Worm (Caenorhabditis elegans): ENCODE measurements around the gene ugt-8.

Gene ugt-8

DNA sequence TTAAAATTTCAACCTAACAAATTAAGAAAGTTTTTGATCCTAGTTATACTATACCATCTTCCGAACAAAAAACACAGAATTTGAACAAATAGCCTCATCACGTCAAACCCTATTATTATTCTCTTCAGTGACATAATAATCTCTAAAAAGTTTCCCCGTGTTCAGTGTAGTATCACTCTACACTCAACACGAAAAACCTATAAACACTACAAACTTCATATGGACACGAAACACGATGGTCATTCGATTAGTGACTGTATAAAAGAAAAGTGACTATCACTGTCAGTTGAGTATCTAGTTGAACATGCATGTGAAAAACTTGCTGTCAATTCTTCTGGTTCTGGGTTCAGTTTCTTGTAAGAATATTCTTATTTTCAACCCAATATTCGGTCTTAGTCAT, at the start of gene ugt-8:
Gene ugt-8 (plus strand): TSS at position 235 of the 400 bp plus-strand sequence.
- no peak for TF ChIP-seq akir-1 (GFP tag; optimal IDR thresholded peaks at IDR 0.05)
- TF ChIP-seq snpc-3.4 (tag; optimal IDR thresholded peaks at IDR 0.05) = no peak
- no peak for TF ChIP-seq bed-2 (GFP tag; IDR thresholded peaks at IDR 0.05)
- TF ChIP-seq lir-1 (GFP tag; conservative IDR thresholded peaks at IDR 0.05) = no peak
- no peak for TF ChIP-seq repo-1 (tag; optimal IDR thresholded peaks at IDR 0.05)
- TF ChIP-seq madf-10 (tag; optimal IDR thresholded peaks at IDR 0.05) = no peak
- no peak for TF ChIP-seq ztf-6 (GFP tag; IDR thresholded peaks at IDR 0.05)

DNA sequence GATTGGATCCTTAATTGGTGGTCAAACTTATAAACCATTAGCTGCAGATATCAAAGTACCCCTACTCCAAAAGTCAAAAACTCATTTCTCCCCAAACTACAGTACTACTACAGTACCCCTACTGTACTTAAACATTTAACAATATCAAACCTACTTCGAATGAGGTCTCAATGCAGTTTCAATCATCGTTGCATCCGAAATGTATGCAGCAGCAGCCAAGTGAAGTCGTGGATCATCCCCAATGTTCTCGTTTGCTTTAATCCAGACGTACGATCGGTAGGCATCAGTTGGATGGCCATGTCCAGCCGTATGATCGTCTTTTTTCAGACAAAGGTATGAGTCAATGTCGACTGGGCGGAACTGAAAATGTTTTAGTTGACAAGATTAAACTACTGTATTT, 46.2 kb upstream of the ugt-8 start:
- TF ChIP-seq tbp1 (GFP tag; optimal IDR thresholded peaks at IDR 0.05) (no peak), K12H6.12 (tag; optimal IDR thresholded peaks at IDR 0.05) (no peak), rpc-1 (optimal IDR thresholded peaks at IDR 0.05) (no peak), rpc-1 (tag; optimal IDR thresholded peaks at IDR 0.05) (no peak), ceh-58 (GFP tag; IDR thresholded peaks at IDR 0.05) (no peak)

DNA sequence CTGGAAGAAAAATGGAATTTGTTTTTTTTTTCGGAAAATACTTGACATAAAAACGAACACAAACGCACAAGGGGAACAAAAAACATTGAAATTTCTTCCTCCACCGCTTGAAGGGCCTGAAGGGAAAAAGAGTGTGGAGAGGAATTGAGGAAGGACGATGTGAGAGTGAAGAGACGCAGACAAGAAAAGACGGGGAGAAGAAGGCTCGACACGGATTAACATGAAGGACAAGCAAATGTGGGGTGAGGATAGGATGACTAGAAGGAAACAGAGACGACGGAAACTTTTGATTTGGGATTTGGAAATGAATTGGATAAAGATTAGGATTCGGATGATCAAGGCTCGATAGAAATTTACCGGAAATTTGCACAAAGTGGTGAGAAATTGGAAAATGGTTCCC, 43.2 kb upstream of the ugt-8 start:
- TF ChIP-seq hrde-1 (tag; optimal IDR thresholded peaks at IDR 0.05; ENCODE audit: borderline replicate concordance) (no peak), lin-35 (GFP tag; optimal IDR thresholded peaks at IDR 0.05) (peak in 1 of 3 experiments; percentile 11), hmg-1.2 (GFP tag; IDR thresholded peaks at IDR 0.05) (peak; percentile 40; the same call in 1 of the 2 replicates)

DNA sequence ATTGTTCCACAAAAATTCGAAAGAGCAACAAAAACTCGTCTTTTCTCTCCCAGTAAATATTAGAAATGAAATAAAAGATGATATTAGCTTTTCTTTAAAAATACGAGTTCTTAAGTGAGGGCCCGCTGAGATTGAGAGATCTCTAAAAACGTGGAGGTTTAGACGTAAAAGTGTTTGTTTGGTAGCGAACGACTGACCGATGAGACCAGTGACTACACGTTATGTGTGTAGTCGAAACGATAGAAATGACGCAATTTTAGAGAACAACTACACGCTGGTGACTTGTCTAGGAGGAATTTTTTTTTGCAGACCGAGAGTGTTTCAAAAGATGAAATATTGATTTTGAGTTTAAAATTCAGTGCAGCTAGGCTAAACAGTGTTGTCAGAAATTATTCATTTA, 41.0 kb upstream of the ugt-8 start, which contains the start of gene C37H5.13:
Gene C37H5.13 (minus strand): TSS at position 229 of the 400 bp plus-strand sequence.
- TF ChIP-seq pha-4 (tag; optimal IDR thresholded peaks at IDR 0.05) (peak; percentile 11), nhr-120 (GFP tag; IDR thresholded peaks at IDR 0.05) (no peak), nhr-80 (tag; optimal IDR thresholded peaks at IDR 0.05) (peak; percentile 22)

DNA sequence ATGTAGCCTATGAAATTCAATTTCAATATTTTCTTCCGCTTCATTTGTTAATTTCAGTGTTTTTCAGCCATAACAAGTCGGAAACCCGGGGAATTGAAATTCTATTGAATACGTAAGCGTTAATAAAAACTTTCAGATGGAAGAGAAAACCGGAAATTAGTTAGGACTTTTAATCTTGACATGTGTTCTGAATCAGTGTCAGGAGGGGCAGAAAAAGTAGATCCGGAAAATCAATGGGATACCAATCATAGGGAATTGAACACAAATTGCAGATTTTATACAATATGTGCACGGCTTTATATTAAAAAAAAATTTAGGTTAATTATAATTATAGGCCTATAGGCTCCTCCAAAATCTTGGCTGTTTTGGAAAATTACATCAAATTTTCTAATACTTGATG, 39.4 kb upstream of the ugt-8 start:
- no peak for TF ChIP-seq ets-4 (GFP tag; optimal IDR thresholded peaks at IDR 0.05)
- TF ChIP-seq ztf-22 (GFP tag; optimal IDR thresholded peaks at IDR 0.05) = no peak
- TF ChIP-seq C17E4.6 (GFP tag; IDR thresholded peaks at IDR 0.05) = no peak
- no peak for TF ChIP-seq lin-35 (GFP tag; optimal IDR thresholded peaks at IDR 0.05)
- no peak for TF ChIP-seq bed-2 (GFP tag; IDR thresholded peaks at IDR 0.05)
- no peak for TF ChIP-seq let-526 (GFP tag; IDR thresholded peaks at IDR 0.05)
- no peak for TF ChIP-seq ceh-40 (GFP tag; IDR thresholded peaks at IDR 0.05)
- TF ChIP-seq atf-7 (tag; optimal IDR thresholded peaks at IDR 0.05) = no peak
- no peak for TF ChIP-seq mcd-1 (GFP tag; IDR thresholded peaks at IDR 0.05)
- no peak for TF ChIP-seq rcor-1 (GFP tag; IDR thresholded peaks at IDR 0.05)
- no peak for TF ChIP-seq snpc-4 (GFP tag; optimal IDR thresholded peaks at IDR 0.05)
- TF ChIP-seq snpc-4 (tag; optimal IDR thresholded peaks at IDR 0.05) = no peak
- no peak for TF ChIP-seq ZK185.1 (tag; optimal IDR thresholded peaks at IDR 0.05; ENCODE audit: poor library complexity, severe bottlenecking)
- no peak for TF ChIP-seq die-1 (tag; optimal IDR thresholded peaks at IDR 0.05)
- TF ChIP-seq ztf-28 (GFP tag; IDR thresholded peaks at IDR 0.05) = no peak
- no peak for TF ChIP-seq F33H1.4 (GFP tag; IDR thresholded peaks at IDR 0.05)
- TF ChIP-seq Y95B8A.8 (GFP tag; IDR thresholded peaks at IDR 0.05) = no peak

Data from whole organism, young adult.